Fruit fly (Drosophila melanogaster): ENCODE data around the gene CG14658.

CG14658 gene

DNA sequence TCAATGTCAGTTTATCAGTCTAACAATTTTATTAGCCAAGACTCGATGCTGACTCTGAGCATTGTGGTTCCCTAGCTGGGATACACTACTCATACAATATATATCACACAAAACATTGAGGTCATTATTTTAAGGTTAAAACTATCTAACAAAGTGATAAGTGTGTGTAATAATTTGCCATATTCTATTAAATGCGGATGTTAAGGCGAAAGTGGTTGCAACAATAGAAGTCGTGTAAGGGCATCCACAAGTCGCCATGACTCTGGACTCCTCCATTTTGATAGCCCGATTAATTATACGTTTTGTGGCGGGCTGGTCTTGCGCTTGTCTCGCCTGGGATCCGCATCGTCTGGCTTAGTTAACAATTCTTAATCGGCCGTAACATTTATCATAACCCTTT, 16.5 kb upstream of the CG14658 start (continued):
- TF ChIP-seq cwo (GFP tag; optimal IDR thresholded peaks at IDR 0.05) (no peak), crp (GFP tag; optimal IDR thresholded peaks at IDR 0.05) (no peak), Jarid2 (GFP tag; optimal IDR thresholded peaks at IDR 0.05) (no peak), Atf-2 (GFP tag; optimal IDR thresholded peaks at IDR 0.05) (peak; percentile 7), Sin3A (optimal IDR thresholded peaks at IDR 0.05) (no peak), CG32767 (GFP tag; IDR thresholded peaks at IDR 0.05) (no peak), Chrac-16 (GFP tag; optimal IDR thresholded peaks at IDR 0.05) (peak; percentile 27), CG4404 (GFP tag; IDR thresholded peaks at IDR 0.05) (no peak; the same call in none of the 2 replicates), CG4328 (GFP tag; optimal IDR thresholded peaks at IDR 0.05) (no peak), onecut (GFP tag; IDR thresholded peaks at IDR 0.05) (peak; percentile 36; the same call in 1 of the 2 replicates), CG3995 (GFP tag; optimal IDR thresholded peaks at IDR 0.05) (no peak), CG16779 (GFP tag; IDR thresholded peaks at IDR 0.05) (no peak), CG12769 (tag; optimal IDR thresholded peaks at IDR 0.05) (peak; percentile 56), CG13287 (GFP tag; IDR thresholded peaks at IDR 0.05; ENCODE audit: partially characterized antibody) (no peak), CG6765 (GFP tag; optimal IDR thresholded peaks at IDR 0.05) (no peak), pzg (GFP tag; optimal IDR thresholded peaks at IDR 0.05) (no peak), Dp (GFP tag; optimal IDR thresholded peaks at IDR 0.05) (no peak), CG11504 (tag; optimal IDR thresholded peaks at IDR 0.05) (no peak), en (GFP tag; optimal IDR thresholded peaks at IDR 0.05) (peak; percentile 5), Nf-YB (GFP tag; optimal IDR thresholded peaks at IDR 0.05) (no peak), CG6689 (GFP tag; IDR thresholded peaks at IDR 0.05) (peak; percentile 55), zfh2 (GFP tag; optimal IDR thresholded peaks at IDR 0.05) (no peak), CG17802 (tag; optimal IDR thresholded peaks at IDR 0.05) (peak; percentile 32), cad (GFP tag; optimal IDR thresholded peaks at IDR 0.05) (no peak), CG8359 (GFP tag; optimal IDR thresholded peaks at IDR 0.05; ENCODE audit: borderline replicate concordance) (peak; percentile 8), CG2202 (tag; optimal IDR thresholded peaks at IDR 0.05) (peak; percentile 58), corto (GFP tag; optimal IDR thresholded peaks at IDR 0.05) (no peak), ci (GFP tag; IDR thresholded peaks at IDR 0.05) (0 out of 3 replicates have a peak, but pooled peaks have one; percentile 20), CG8281 (tag; optimal IDR thresholded peaks at IDR 0.05) (peak; percentile 77), jigr1 (GFP tag; IDR thresholded peaks at IDR 0.05) (no peak), HLHmδ (GFP tag; optimal IDR thresholded peaks at IDR 0.05) (no peak), sim (GFP tag; IDR thresholded peaks at IDR 0.05) (no peak), CG2199 (GFP tag; IDR thresholded peaks at IDR 0.05) (no peak), cg (GFP tag; optimal IDR thresholded peaks at IDR 0.05) (no peak), mld (GFP tag; IDR thresholded peaks at IDR 0.05; ENCODE audit: partially characterized antibody) (no peak), hth (optimal IDR thresholded peaks at IDR 0.05) (no peak), Hr39 (optimal IDR thresholded peaks at IDR 0.05) (no peak), CG9817 (tag; optimal IDR thresholded peaks at IDR 0.05) (no peak), CG30020 (tag; optimal IDR thresholded peaks at IDR 0.05) (no peak), Ssrp (tag; optimal IDR thresholded peaks at IDR 0.05) (no peak), BtbVII (GFP tag; optimal IDR thresholded peaks at IDR 0.05) (no peak), yki (optimal IDR thresholded peaks at IDR 0.05) (no peak), CG17568 (GFP tag; optimal IDR thresholded peaks at IDR 0.05) (no peak), inv (GFP tag; IDR thresholded peaks at IDR 0.05; ENCODE audit: partially characterized antibody) (no peak), CG10431 (GFP tag; optimal IDR thresholded peaks at IDR 0.05) (no peak), disco-r (GFP tag; optimal IDR thresholded peaks at IDR 0.05) (no peak), CG12744 (GFP tag; optimal IDR thresholded peaks at IDR 0.05) (no peak), CG18764 (GFP tag; optimal IDR thresholded peaks at IDR 0.05) (no peak), knrl (GFP tag; IDR thresholded peaks at IDR 0.05; ENCODE audit: partially characterized antibody) (no peak), bab2 (GFP tag; optimal IDR thresholded peaks at IDR 0.05) (peak; percentile 45), lab (GFP tag; optimal IDR thresholded peaks at IDR 0.05) (no peak), Gsc (GFP tag; IDR thresholded peaks at IDR 0.05) (no peak)

Measured in whole organism, embryonic.